Fruit fly (Drosophila melanogaster) whole organism, embryonic: ENCODE measurements around the gene Rbp.

Experiments
- CG10431 ChIP-seq: fragments of 200-800 bp; sonication (Bioruptor generic); optimal IDR thresholded peaks from 3 replicates; lab custom pipeline; 2018; ENCODE audit warnings: missing biosample characterization, mild to moderate bottlenecking, missing genetic modification characterization
- CG1233 ChIP-seq: fragments of 200-800 bp; sonication (Bioruptor generic); optimal IDR thresholded peaks from 4 replicates; lab custom pipeline; 2018; ENCODE audit warnings: missing biosample characterization, mild to moderate bottlenecking, missing genetic modification characterization
- CG12659 ChIP-seq: fragments of 200-800 bp; sonication (Bioruptor generic); optimal IDR thresholded peaks from 3 replicates; lab custom pipeline; 2017; ENCODE audit warnings: mild to moderate bottlenecking, missing biosample characterization, missing genetic modification reagents, missing genetic modification characterization
- CG13287 ChIP-seq: fragments of 200-800 bp; sonication (Bioruptor generic); IDR thresholded peaks from 2 replicates; pipeline ENCODE4 v1.3.6; 2022; ENCODE audit warnings: missing biosample characterization, missing genetic modification characterization; ENCODE audit not compliant: partially characterized antibody
- CG15011 ChIP-seq: fragments of 200-800 bp; sonication (Bioruptor generic); optimal IDR thresholded peaks from 3 replicates; lab custom pipeline; 2018; ENCODE audit warnings: missing biosample characterization, mild to moderate bottlenecking, missing genetic modification characterization
- CG17359 ChIP-seq: fragments of 200-800 bp; sonication (Bioruptor generic); optimal IDR thresholded peaks from 3 replicates; lab custom pipeline; 2018; ENCODE audit warnings: missing biosample characterization, mild to moderate bottlenecking, missing genetic modification characterization, moderate library complexity
- CG18599 ChIP-seq: fragments of 200-800 bp; sonication (Bioruptor generic); optimal IDR thresholded peaks from 3 replicates; lab custom pipeline; 2017; ENCODE audit warnings: missing biosample characterization, missing genetic modification characterization, mild to moderate bottlenecking, moderate library complexity, missing genetic modification reagents
- CG2875 ChIP-seq: fragments of 200-800 bp; sonication (Bioruptor generic); optimal IDR thresholded peaks from 2 replicates; lab custom pipeline; 2017; ENCODE audit warnings: missing biosample characterization, mild to moderate bottlenecking, missing genetic modification characterization, missing genetic modification reagents
- CG3065 ChIP-seq: fragments of 200-800 bp; sonication (Bioruptor generic); optimal IDR thresholded peaks from 2 replicates; lab custom pipeline; 2016; ENCODE audit warnings: missing biosample characterization, missing genetic modification characterization
- CG31365 ChIP-seq: fragments of 200-800 bp; sonication (Bioruptor generic); optimal IDR thresholded peaks from 2 replicates; lab custom pipeline; 2018; ENCODE audit warnings: missing biosample characterization, mild to moderate bottlenecking, missing genetic modification characterization
- CG3407 ChIP-seq: fragments of 200-800 bp; sonication (Bioruptor generic); optimal IDR thresholded peaks from 2 replicates; lab custom pipeline; 2018; ENCODE audit warnings: missing biosample characterization, mild to moderate bottlenecking, missing genetic modification characterization
- CG3847 ChIP-seq: fragments of 200-800 bp; sonication (Bioruptor generic); IDR thresholded peaks from 2 replicates; pipeline ENCODE4 v1.3.6; 2022; ENCODE audit warnings: missing biosample characterization, missing genetic modification characterization
- CG42726 ChIP-seq: fragments of 200-800 bp; sonication (Bioruptor generic); IDR thresholded peaks from 2 replicates; pipeline ENCODE4 v1.3.6; 2022; ENCODE audit warnings: missing biosample characterization, missing genetic modification characterization; ENCODE audit not compliant: partially characterized antibody
- CG4707 ChIP-seq: fragments of 200-800 bp; sonication (Bioruptor generic); optimal IDR thresholded peaks from 2 replicates; lab custom pipeline; 2018; ENCODE audit warnings: missing biosample characterization, mild to moderate bottlenecking, missing genetic modification characterization, moderate library complexity
- CG5245 ChIP-seq: fragments of 200-800 bp; sonication (Bioruptor generic); optimal IDR thresholded peaks from 3 replicates; lab custom pipeline; 2016; ENCODE audit warnings: missing biosample characterization, missing genetic modification characterization
- CG6654 ChIP-seq: fragments of 200-800 bp; sonication (Bioruptor generic); optimal IDR thresholded peaks from 2 replicates; lab custom pipeline; 2017; ENCODE audit warnings: missing biosample characterization, mild to moderate bottlenecking, missing genetic modification characterization
- CG8359 ChIP-seq: fragments of 200-800 bp; sonication (Bioruptor generic); optimal IDR thresholded peaks from 2 replicates; lab custom pipeline; 2017; ENCODE audit warnings: missing biosample characterization, mild to moderate bottlenecking, missing genetic modification characterization, borderline replicate concordance
- CG8478 ChIP-seq: fragments of >200 bp; optimal IDR thresholded peaks from 2 replicates; lab custom pipeline; 2018
- CrebB ChIP-seq: fragments of 200-800 bp; sonication (Bioruptor generic); optimal IDR thresholded peaks from 3 replicates; lab custom pipeline; 2018; ENCODE audit warnings: missing biosample characterization, mild to moderate bottlenecking, missing genetic modification characterization
- Dll ChIP-seq: fragments of 200-800 bp; sonication (Bioruptor generic); IDR thresholded peaks from 4 replicates; pipeline ENCODE4 v1.3.6; 2022; ENCODE audit warnings: missing biosample characterization, missing genetic modification characterization; ENCODE audit not compliant: partially characterized antibody
- Dref ChIP-seq: fragments of 200-800 bp; sonication (Bioruptor generic); IDR thresholded peaks from 2 replicates; pipeline ENCODE4 v1.3.6; 2022; ENCODE audit warnings: missing biosample characterization, missing genetic modification characterization
- E2f2 ChIP-seq: fragments of 200-800 bp; sonication (Bioruptor generic); IDR thresholded peaks from 2 replicates; pipeline ENCODE4 v1.3.6; 2022; ENCODE audit warnings: missing biosample characterization, missing genetic modification characterization
- Ets65A ChIP-seq: fragments of 200-800 bp; sonication (Bioruptor generic); peaks from one replicate; lab custom pipeline; 2016; ENCODE audit warnings: missing biosample characterization, missing genetic modification characterization
- Hr39 ChIP-seq: fragments of >200 bp; optimal IDR thresholded peaks from 2 replicates; lab custom pipeline; 2017
- Hsf ChIP-seq: fragments of 200-800 bp; sonication (Bioruptor generic); optimal IDR thresholded peaks from 3 replicates; lab custom pipeline; 2016; ENCODE audit warnings: missing biosample characterization, missing genetic modification characterization
- Lhr ChIP-seq: fragments of 200-800 bp; sonication (Bioruptor generic); optimal IDR thresholded peaks from 3 replicates; lab custom pipeline; 2017; ENCODE audit warnings: mild to moderate bottlenecking, missing biosample characterization, missing genetic modification reagents, missing genetic modification characterization
- Lim3 ChIP-seq: fragments of 200-800 bp; sonication (Bioruptor generic); IDR thresholded peaks from 2 replicates; pipeline ENCODE4 v1.3.6; 2022; ENCODE audit warnings: missing biosample characterization, missing genetic modification characterization
- Opbp ChIP-seq: fragments of 200-800 bp; sonication (Bioruptor generic); IDR thresholded peaks from 3 replicates; pipeline ENCODE4 v1.3.6; 2022; ENCODE audit warnings: missing biosample characterization, missing genetic modification characterization; ENCODE audit not compliant: partially characterized antibody
- ac ChIP-seq: fragments of 200-800 bp; sonication (Bioruptor generic); optimal IDR thresholded peaks from 3 replicates; lab custom pipeline; 2017; ENCODE audit warnings: missing biosample characterization, mild to moderate bottlenecking, missing genetic modification characterization
- bcd ChIP-seq: fragments of 200-800 bp; sonication (Bioruptor generic); optimal IDR thresholded peaks from 2 replicates; lab custom pipeline; 2017; ENCODE audit warnings: missing biosample characterization, mild to moderate bottlenecking, missing genetic modification characterization
- cad ChIP-seq: fragments of >200 bp; optimal IDR thresholded peaks from 2 replicates; lab custom pipeline; 2017; ENCODE audit warnings: missing biosample characterization, missing genetic modification characterization
- chinmo ChIP-seq: fragments of 200-800 bp; sonication (Bioruptor generic); IDR thresholded peaks from 4 replicates; pipeline ENCODE4 v1.3.6; 2022; ENCODE audit warnings: missing biosample characterization, missing genetic modification characterization; ENCODE audit not compliant: partially characterized antibody
- dan ChIP-seq: fragments of 200-800 bp; sonication (Bioruptor generic); IDR thresholded peaks from 2 replicates; pipeline ENCODE4 v1.3.6; 2022; ENCODE audit warnings: missing biosample characterization, missing genetic modification characterization
- dati ChIP-seq: fragments of 200-800 bp; sonication (Bioruptor generic); IDR thresholded peaks from 2 replicates; pipeline ENCODE4 v1.3.6; 2022; ENCODE audit warnings: missing biosample characterization, missing genetic modification characterization
- disco-r ChIP-seq: fragments of 200-800 bp; sonication (Bioruptor generic); optimal IDR thresholded peaks from 2 replicates; lab custom pipeline; 2016; ENCODE audit warnings: missing biosample characterization, missing genetic modification characterization
- exex ChIP-seq: fragments of 200-800 bp; sonication (Bioruptor generic); optimal IDR thresholded peaks from 4 replicates; lab custom pipeline; 2018; ENCODE audit warnings: missing biosample characterization, mild to moderate bottlenecking, missing genetic modification characterization, moderate library complexity
- fd3F ChIP-seq: fragments of 200-800 bp; sonication (Bioruptor generic); optimal IDR thresholded peaks from 2 replicates; lab custom pipeline; 2018; ENCODE audit warnings: missing biosample characterization, mild to moderate bottlenecking, missing genetic modification characterization, moderate library complexity
- fd64A ChIP-seq: fragments of 200-800 bp; sonication (Bioruptor generic); optimal IDR thresholded peaks from 3 replicates; lab custom pipeline; 2018; ENCODE audit warnings: missing biosample characterization, mild to moderate bottlenecking, missing genetic modification characterization
- fd96Cb ChIP-seq: fragments of 200-800 bp; sonication (Bioruptor generic); optimal IDR thresholded peaks from 2 replicates; lab custom pipeline; 2018; ENCODE audit warnings: missing biosample characterization, mild to moderate bottlenecking, missing genetic modification characterization, moderate library complexity
- gem ChIP-seq: fragments of 200-800 bp; sonication (Bioruptor generic); optimal IDR thresholded peaks from 2 replicates; lab custom pipeline; 2019; ENCODE audit warnings: missing biosample characterization, mild to moderate bottlenecking, missing genetic modification characterization, moderate library complexity
- kni ChIP-seq: fragments of 200-800 bp; sonication (Bioruptor generic); optimal IDR thresholded peaks from 3 replicates; lab custom pipeline; 2017; ENCODE audit warnings: mild to moderate bottlenecking, missing biosample characterization, missing genetic modification reagents, missing genetic modification characterization
- mld ChIP-seq: fragments of 200-800 bp; sonication (Bioruptor generic); IDR thresholded peaks from 3 replicates; pipeline ENCODE4 v1.3.6; 2022; ENCODE audit warnings: missing biosample characterization, missing genetic modification characterization; ENCODE audit not compliant: partially characterized antibody
- org-1 ChIP-seq: fragments of 200-800 bp; sonication (Bioruptor generic); optimal IDR thresholded peaks from 2 replicates; lab custom pipeline; 2017; ENCODE audit warnings: missing biosample characterization, missing genetic modification characterization
- ranshi ChIP-seq: fragments of 200-800 bp; sonication (Bioruptor generic); IDR thresholded peaks from 2 replicates; pipeline ENCODE4 v1.3.6; 2022; ENCODE audit warnings: missing biosample characterization, missing genetic modification characterization
- run ChIP-seq: fragments of 200-800 bp; sonication (Bioruptor generic); optimal IDR thresholded peaks from 3 replicates; lab custom pipeline; 2018; ENCODE audit warnings: missing biosample characterization, mild to moderate bottlenecking, missing genetic modification characterization
- sug ChIP-seq: fragments of 200-800 bp; optimal IDR thresholded peaks from 2 replicates; lab custom pipeline; 2019; ENCODE audit warnings: missing biosample characterization, mild to moderate bottlenecking, missing genetic modification characterization, moderate library complexity
- tgo ChIP-seq: fragments of 200-800 bp; sonication (Bioruptor generic); IDR thresholded peaks from 3 replicates; pipeline ENCODE4 v1.3.6; 2022; ENCODE audit warnings: missing biosample characterization, missing genetic modification characterization
- ttk ChIP-seq: fragments of 200-800 bp; sonication (Bioruptor generic); IDR thresholded peaks from 2 replicates; pipeline ENCODE4 v2.1.2; 2022; ENCODE audit warnings: missing biosample characterization, missing genetic modification characterization

Gene Rbp

DNA sequence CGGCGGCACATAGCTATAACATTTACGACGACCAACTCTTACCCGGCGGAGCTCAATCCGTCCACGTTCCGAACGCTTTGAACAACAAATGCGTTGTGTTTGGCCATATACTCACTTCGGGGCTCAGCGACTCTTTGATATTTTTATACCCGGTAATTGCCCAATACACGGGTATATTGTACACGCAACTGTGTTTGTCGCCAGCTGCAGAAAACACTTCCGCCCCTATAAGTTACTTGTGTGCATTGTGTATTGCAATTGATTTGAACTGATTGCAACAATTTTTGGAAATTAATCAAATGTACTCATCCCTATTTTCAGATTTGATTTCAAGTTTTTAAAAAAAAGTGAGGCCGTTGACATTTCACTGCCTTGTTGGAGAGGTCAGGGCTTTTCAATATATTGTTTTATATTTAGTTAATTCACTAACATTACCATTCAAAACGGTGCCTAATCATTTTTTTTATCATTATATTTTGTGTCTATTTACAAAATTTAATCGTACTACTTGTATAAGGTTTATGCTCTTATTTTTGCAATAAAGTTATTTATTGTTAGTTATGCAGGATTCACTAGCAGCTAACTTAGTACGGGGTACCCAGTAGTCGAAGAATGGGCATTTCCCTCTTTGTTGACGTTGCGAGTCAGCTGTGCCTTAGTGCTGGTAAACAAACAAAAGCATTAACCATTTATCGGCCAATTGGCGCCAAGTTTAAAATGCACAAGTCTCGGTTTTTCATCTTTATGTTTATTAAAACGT, 31.3 kb upstream of the Rbp start, which contains the start of gene Nagk (continued):
- no peak for TF ChIP-seq Dll
- TF ChIP-seq CG17359: peak; percentile 34
- no peak for TF ChIP-seq CG10431
- no peak; the same call in 2 of the 3 replicates for TF ChIP-seq mld (GFP tag; lab: Robert Waterston, UW)
- no peak for TF ChIP-seq CG3065
- TF ChIP-seq CrebB (tag; lab: Kevin White, UChicago): peak; percentile 40
- TF ChIP-seq CG42726 (GFP tag; lab: Robert Waterston, UW): peak; percentile 56; the same call in 1 of the 2 replicates
- TF ChIP-seq sug (tag; lab: Kevin White, UChicago): peak; percentile 64
- TF ChIP-seq dan (GFP tag; lab: Robert Waterston, UW): no peak
- TF ChIP-seq CG18599: peak; percentile 65
- no peak for TF ChIP-seq kni (GFP tag; lab: Kevin White, UChicago)
- no peak for TF ChIP-seq cad (GFP tag; lab: Kevin White, UChicago)
- peak; percentile 71 for TF ChIP-seq CG15011
- peak; percentile 56 for TF ChIP-seq Dref
- peak; percentile 11 for TF ChIP-seq CG6654 (GFP tag; lab: Kevin White, UChicago)
- TF ChIP-seq CG12659 (GFP tag; lab: Kevin White, UChicago): peak; percentile 66
- TF ChIP-seq Opbp (GFP tag; lab: Robert Waterston, UW): peak; percentile 59; the same call in 1 of the 3 replicates
- no peak for TF ChIP-seq CG31365 (tag; lab: Kevin White, UChicago)
- TF ChIP-seq Lhr: no peak
- TF ChIP-seq CG2875 (GFP tag; lab: Kevin White, UChicago): peak; percentile 27
- no peak for TF ChIP-seq CG4707
- TF ChIP-seq ranshi (GFP tag; lab: Robert Waterston, UW): peak; percentile 8; the same call in 1 of the 2 replicates
- no peak for TF ChIP-seq CG8478 (lab: Kevin White, UChicago)
- TF ChIP-seq fd96Cb (tag; lab: Kevin White, UChicago): peak; percentile 41
- TF ChIP-seq E2f2 (GFP tag; lab: Robert Waterston, UW): peak; percentile 87
- peak; percentile 61 for TF ChIP-seq CG1233 (GFP tag; lab: Kevin White, UChicago)
- TF ChIP-seq dati (GFP tag; lab: Robert Waterston, UW): 0 out of 2 replicates have a peak, but pooled peaks have one; percentile 5
- TF ChIP-seq CG13287 (GFP tag; lab: Robert Waterston, UW): peak; percentile 36; the same call in 1 of the 2 replicates
- TF ChIP-seq run: no peak
- no peak for TF ChIP-seq Hr39 (lab: Kevin White, UChicago)
- peak; percentile 22 for TF ChIP-seq CG3847 (GFP tag; lab: Robert Waterston, UW)
- TF ChIP-seq Ets65A (GFP tag; lab: Kevin White, UChicago): peak; percentile 91
- peak; percentile 47 for TF ChIP-seq exex (tag; lab: Kevin White, UChicago)
- TF ChIP-seq fd3F: peak; percentile 22
- no peak for TF ChIP-seq fd64A (GFP tag; lab: Kevin White, UChicago)
- peak; percentile 32 for TF ChIP-seq CG3407 (GFP tag; lab: Kevin White, UChicago)
- TF ChIP-seq Lim3 (GFP tag; lab: Robert Waterston, UW): no peak
- no peak for TF ChIP-seq ttk (GFP tag; lab: Robert Waterston, UW)
- peak; percentile 27 for TF ChIP-seq org-1 (GFP tag; lab: Kevin White, UChicago)
- peak; percentile 90; the same call in 2 of the 4 replicates for TF ChIP-seq chinmo (GFP tag; lab: Robert Waterston, UW)
- TF ChIP-seq CG5245: peak; percentile 16
- TF ChIP-seq gem (tag; lab: Kevin White, UChicago): peak; percentile 73
- TF ChIP-seq ac (GFP tag; lab: Kevin White, UChicago): no peak
- peak; percentile 67 for TF ChIP-seq Hsf (GFP tag; lab: Kevin White, UChicago)
- no peak for TF ChIP-seq tgo (GFP tag; lab: Robert Waterston, UW)
- peak; percentile 11 for TF ChIP-seq disco-r
- peak; percentile 61 for TF ChIP-seq bcd (GFP tag; lab: Kevin White, UChicago)
- TF ChIP-seq CG8359: no peak
